Fruit fly (Drosophila melanogaster): ENCODE measurements around the gene Hexo1.

DNA sequence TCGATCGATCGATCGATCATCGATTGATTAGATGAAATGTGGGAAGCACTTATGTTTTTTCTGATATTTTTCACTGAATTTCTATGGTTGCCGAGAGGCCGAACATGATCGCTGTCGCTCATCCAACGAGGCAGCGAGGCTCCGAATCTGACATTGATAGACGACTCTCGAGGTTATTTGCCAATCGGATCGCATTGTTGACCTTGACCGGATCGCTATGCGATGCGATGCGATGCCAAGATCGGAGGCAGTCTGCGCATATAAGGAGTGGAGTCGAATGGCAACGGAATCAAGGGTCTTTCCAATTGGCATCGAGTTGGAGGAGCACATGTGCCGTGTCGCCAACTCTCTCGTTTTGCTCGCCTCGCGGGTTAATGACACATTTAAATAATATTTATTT is 51.8 kb downstream of the Hexo1 start:
- no peak for TF ChIP-seq CG7101 (tag; optimal IDR thresholded peaks at IDR 0.05)
- no peak for TF ChIP-seq cic (GFP tag; optimal IDR thresholded peaks at IDR 0.05)
- TF ChIP-seq pad (GFP tag; optimal IDR thresholded peaks at IDR 0.05) = no peak
- TF ChIP-seq toe (GFP tag; optimal IDR thresholded peaks at IDR 0.05) = no peak
- TF ChIP-seq kay (GFP tag; ENCODE audit: borderline replicate concordance) = no peak
